Fruit fly (Drosophila melanogaster): ENCODE results near the gene CG13053.

Gene CG13053

dm6 chr3L:16217203-16217602 is 42.3 kb downstream of the CG13053 start, which contains the start of gene CG13073:
Gene CG13073, minus strand, starts transcription at chr3L:16217303.
- no peak for TF ChIP-seq gl (tag; optimal IDR thresholded peaks at IDR 0.05)
- no peak for TF ChIP-seq CG9948 (tag; optimal IDR thresholded peaks at IDR 0.05)
- no peak for TF ChIP-seq CG32121 (GFP tag; IDR thresholded peaks at IDR 0.05)
- TF ChIP-seq CG4496 (GFP tag; IDR thresholded peaks at IDR 0.05) = no peak; the same call in 2 of the 3 replicates
- TF ChIP-seq CG10348 (GFP tag; IDR thresholded peaks at IDR 0.05) = no peak
- no peak for TF ChIP-seq D1 (tag; optimal IDR thresholded peaks at IDR 0.05)
- TF ChIP-seq fd96Ca (GFP tag; IDR thresholded peaks at IDR 0.05) = no peak
- TF ChIP-seq CG15710 (tag; optimal IDR thresholded peaks at IDR 0.05) = no peak
- TF ChIP-seq CG13204 (GFP tag; optimal IDR thresholded peaks at IDR 0.05) = no peak
- no peak for TF ChIP-seq Snoo (tag; optimal IDR thresholded peaks at IDR 0.05)
- TF ChIP-seq CG14655 (GFP tag; optimal IDR thresholded peaks at IDR 0.05) = no peak
- no peak for TF ChIP-seq Ets98B (GFP tag; IDR thresholded peaks at IDR 0.05)
- TF ChIP-seq CG34367 (tag; optimal IDR thresholded peaks at IDR 0.05) = no peak
- TF ChIP-seq CG12605 (GFP tag; IDR thresholded peaks at IDR 0.05) = no peak
- TF ChIP-seq rn (GFP tag; IDR thresholded peaks at IDR 0.05) = no peak

- TF ChIP-seq CG13204 (GFP tag; optimal IDR thresholded peaks at IDR 0.05) = no peak
Measured at dm6 chr3L:16215816-16216215, 43.7 kb downstream of the CG13053 start.

dm6 chr3L:16215411-16215810 is 44.1 kb downstream of the CG13053 start:
- TF ChIP-seq CG34367 (tag; optimal IDR thresholded peaks at IDR 0.05) (no peak), CG17806 (tag; optimal IDR thresholded peaks at IDR 0.05) (no peak), CG9948 (tag; optimal IDR thresholded peaks at IDR 0.05) (no peak), CG8159 (tag; optimal IDR thresholded peaks at IDR 0.05) (peak; percentile 36)

- TF ChIP-seq CG32121 (GFP tag; IDR thresholded peaks at IDR 0.05) (peak; percentile 64), CG34367 (tag; optimal IDR thresholded peaks at IDR 0.05) (no peak), CG13204 (GFP tag; optimal IDR thresholded peaks at IDR 0.05) (peak; percentile 79), gl (tag; optimal IDR thresholded peaks at IDR 0.05) (peak; percentile 40), rn (GFP tag; IDR thresholded peaks at IDR 0.05) (no peak), CG17806 (tag; optimal IDR thresholded peaks at IDR 0.05) (peak; percentile 41), fd96Ca (GFP tag; IDR thresholded peaks at IDR 0.05) (peak; percentile 65; the same call in 2 of the 3 replicates), CG8159 (tag; optimal IDR thresholded peaks at IDR 0.05) (peak; percentile 43), CG9948 (tag; optimal IDR thresholded peaks at IDR 0.05) (peak; percentile 38), CG4496 (GFP tag; IDR thresholded peaks at IDR 0.05) (peak; percentile 42; the same call in 1 of the 3 replicates), Ets98B (GFP tag; IDR thresholded peaks at IDR 0.05) (peak; percentile 55), EcR (GFP tag; optimal IDR thresholded peaks at IDR 0.05) (peak; percentile 64), Snoo (tag; optimal IDR thresholded peaks at IDR 0.05) (peak; percentile 37), CG10348 (GFP tag; IDR thresholded peaks at IDR 0.05) (no peak), CG12605 (GFP tag; IDR thresholded peaks at IDR 0.05) (no peak; the same call in 1 of the 2 replicates), CG15710 (tag; optimal IDR thresholded peaks at IDR 0.05) (peak; percentile 36), CG14655 (GFP tag; optimal IDR thresholded peaks at IDR 0.05) (peak; percentile 26), D1 (tag; optimal IDR thresholded peaks at IDR 0.05) (no peak), Pif1A (GFP tag; optimal IDR thresholded peaks at IDR 0.05) (no peak), Pif1B (GFP tag; optimal IDR thresholded peaks at IDR 0.05) (no peak)
Measured at dm6 chr3L:16214533-16215207, 44.9 kb downstream of the CG13053 start.

- peak; percentile 6; the same call in 1 of the 2 replicates for TF ChIP-seq Ets98B (GFP tag; IDR thresholded peaks at IDR 0.05)
- TF ChIP-seq Pif1B (GFP tag; optimal IDR thresholded peaks at IDR 0.05) = no peak
- TF ChIP-seq Snoo (tag; optimal IDR thresholded peaks at IDR 0.05) = no peak
- TF ChIP-seq CG8301 (tag; optimal IDR thresholded peaks at IDR 0.05) = no peak
- TF ChIP-seq CG12605 (GFP tag; IDR thresholded peaks at IDR 0.05) = no peak
- no peak for TF ChIP-seq rn (GFP tag; IDR thresholded peaks at IDR 0.05)
- TF ChIP-seq CG4496 (GFP tag; IDR thresholded peaks at IDR 0.05) = no peak
- no peak for TF ChIP-seq D1 (tag; optimal IDR thresholded peaks at IDR 0.05)
- TF ChIP-seq gl (tag; optimal IDR thresholded peaks at IDR 0.05) = no peak
- TF ChIP-seq CG34367 (tag; optimal IDR thresholded peaks at IDR 0.05) = no peak
- peak; percentile 43 for TF ChIP-seq EcR (GFP tag; optimal IDR thresholded peaks at IDR 0.05)
- no peak for TF ChIP-seq fd96Ca (GFP tag; IDR thresholded peaks at IDR 0.05)
- no peak for TF ChIP-seq CG14655 (GFP tag; optimal IDR thresholded peaks at IDR 0.05)
- TF ChIP-seq CG8159 (tag; optimal IDR thresholded peaks at IDR 0.05) = no peak
- TF ChIP-seq CG13204 (GFP tag; optimal IDR thresholded peaks at IDR 0.05) = peak; percentile 46
- no peak for TF ChIP-seq CG10348 (GFP tag; IDR thresholded peaks at IDR 0.05)
- no peak for TF ChIP-seq CG17806 (tag; optimal IDR thresholded peaks at IDR 0.05)
- no peak for TF ChIP-seq CG32121 (GFP tag; IDR thresholded peaks at IDR 0.05)
- no peak for TF ChIP-seq CG15710 (tag; optimal IDR thresholded peaks at IDR 0.05)
- TF ChIP-seq Pif1A (GFP tag; optimal IDR thresholded peaks at IDR 0.05) = no peak
- TF ChIP-seq CG9948 (tag; optimal IDR thresholded peaks at IDR 0.05) = no peak
Measured at dm6 chr3L:16213201-16213600, 46.3 kb downstream of the CG13053 start.

dm6 chr3L:16211936-16212287 is 47.6 kb downstream of the CG13053 start:
- TF ChIP-seq CG8159 (tag; optimal IDR thresholded peaks at IDR 0.05) (peak; percentile 77), Pif1B (GFP tag; optimal IDR thresholded peaks at IDR 0.05) (no peak), CG17806 (tag; optimal IDR thresholded peaks at IDR 0.05) (peak; percentile 10), CG32121 (GFP tag; IDR thresholded peaks at IDR 0.05) (no peak), CG13204 (GFP tag; optimal IDR thresholded peaks at IDR 0.05) (no peak), Ets98B (GFP tag; IDR thresholded peaks at IDR 0.05) (no peak), EcR (GFP tag; optimal IDR thresholded peaks at IDR 0.05) (no peak), CG15710 (tag; optimal IDR thresholded peaks at IDR 0.05) (peak; percentile 68), Snoo (tag; optimal IDR thresholded peaks at IDR 0.05) (no peak), gl (tag; optimal IDR thresholded peaks at IDR 0.05) (no peak), CG14655 (GFP tag; optimal IDR thresholded peaks at IDR 0.05) (peak; percentile 21), CG12605 (GFP tag; IDR thresholded peaks at IDR 0.05) (no peak), CG9948 (tag; optimal IDR thresholded peaks at IDR 0.05) (peak; percentile 42), CG8301 (tag; optimal IDR thresholded peaks at IDR 0.05) (no peak), Pif1A (GFP tag; optimal IDR thresholded peaks at IDR 0.05) (no peak)
